Worm (Caenorhabditis elegans) whole organism, early embryonic: ENCODE data around the gene M88.4.
A peak's percentile ranks its signal among the peaks of the same experiment; 100 is the strongest.

ENCODE experiments used
- B0310.2 ChIP-seq: sonication (generic microtip); optimal IDR thresholded peaks from 2 replicates; lab custom pipeline; 2016; ENCODE audit warnings: mild to moderate bottlenecking, missing genetic modification characterization, missing compliant biosample characterization
- F13C5.2 ChIP-seq: sonication (generic microtip); optimal IDR thresholded peaks from 2 replicates; lab custom pipeline; 2017; ENCODE audit warnings: mild to moderate bottlenecking, missing genetic modification characterization, inconsistent platforms, missing compliant biosample characterization
- aly-1 ChIP-seq: sonication (generic microtip); optimal IDR thresholded peaks from 2 replicates; lab custom pipeline; 2016; ENCODE audit warnings: missing genetic modification characterization, missing compliant biosample characterization
- ama-1 ChIP-seq: fragments of 150-350 bp; optimal IDR thresholded peaks from 2 replicates; lab custom pipeline; 2014
- ceh-13 ChIP-seq: fragments of 200-800 bp; sonication (Bioruptor generic); optimal IDR thresholded peaks from 2 replicates; lab custom pipeline; 2018; ENCODE audit warnings: mild to moderate bottlenecking, missing genetic modification characterization, missing compliant biosample characterization
- ceh-36 ChIP-seq: sonication (generic microtip); optimal IDR thresholded peaks from 2 replicates; lab custom pipeline; 2016; ENCODE audit warnings: missing genetic modification characterization, inconsistent platforms, missing compliant biosample characterization
- ets-7 ChIP-seq: sonication (generic microtip); optimal IDR thresholded peaks from 2 replicates; lab custom pipeline; 2016; ENCODE audit warnings: missing genotype, missing genetic modification characterization, missing compliant biosample characterization
- flt-1 ChIP-seq: fragments of 200-800 bp; sonication (Bioruptor generic); IDR thresholded peaks from 2 replicates; pipeline ENCODE4 v1.3.6; 2022; ENCODE audit warnings: missing genetic modification characterization, missing compliant biosample characterization
- hmbx-1 ChIP-seq: sonication (generic microtip); optimal IDR thresholded peaks from 2 replicates; lab custom pipeline; 2016; ENCODE audit warnings: mild to moderate bottlenecking, missing genetic modification characterization, missing compliant biosample characterization
- hmg-4 ChIP-seq: fragments of 200-800 bp; sonication (Bioruptor generic); optimal IDR thresholded peaks from 2 replicates; lab custom pipeline; 2018; ENCODE audit warnings: mild to moderate bottlenecking, missing genetic modification characterization, missing compliant biosample characterization
- hnd-1 ChIP-seq: sonication (generic microtip); optimal IDR thresholded peaks from 2 replicates; lab custom pipeline; 2016; ENCODE audit warnings: missing genetic modification characterization, missing compliant biosample characterization
- pes-1 ChIP-seq: fragments of 200-800 bp; sonication (Bioruptor generic); IDR thresholded peaks from 2 replicates; pipeline ENCODE4 v1.3.6; 2022; ENCODE audit warnings: missing genetic modification reagents, missing genetic modification characterization, missing compliant biosample characterization
- scrt-1 ChIP-seq: fragments of 200-800 bp; sonication (Bioruptor generic); IDR thresholded peaks from 2 replicates; pipeline ENCODE4 v1.3.6; 2022; ENCODE audit warnings: missing genetic modification characterization, missing compliant biosample characterization
- sea-1 ChIP-seq: fragments of 200-800 bp; sonication (Bioruptor generic); conservative IDR thresholded peaks from 2 replicates; pipeline ENCODE4 v1.3.6; 2022; ENCODE audit warnings: missing genetic modification characterization, missing compliant biosample characterization
- tbx-11 ChIP-seq: fragments of 200-800 bp; sonication (Bioruptor generic); IDR thresholded peaks from 2 replicates; pipeline ENCODE4 v1.3.6; 2022; ENCODE audit warnings: missing genetic modification characterization, missing compliant biosample characterization
- tbx-37 ChIP-seq: fragments of 200-800 bp; sonication (Bioruptor generic); conservative IDR thresholded peaks from 2 replicates; pipeline ENCODE4 v1.3.6; 2022; ENCODE audit warnings: missing genetic modification reagents, missing genetic modification characterization, missing compliant biosample characterization
- tra-4 ChIP-seq: sonication (generic microtip); optimal IDR thresholded peaks from 2 replicates; lab custom pipeline; 2017; ENCODE audit warnings: missing genetic modification characterization, missing compliant biosample characterization

The M88.4 gene

DNA sequence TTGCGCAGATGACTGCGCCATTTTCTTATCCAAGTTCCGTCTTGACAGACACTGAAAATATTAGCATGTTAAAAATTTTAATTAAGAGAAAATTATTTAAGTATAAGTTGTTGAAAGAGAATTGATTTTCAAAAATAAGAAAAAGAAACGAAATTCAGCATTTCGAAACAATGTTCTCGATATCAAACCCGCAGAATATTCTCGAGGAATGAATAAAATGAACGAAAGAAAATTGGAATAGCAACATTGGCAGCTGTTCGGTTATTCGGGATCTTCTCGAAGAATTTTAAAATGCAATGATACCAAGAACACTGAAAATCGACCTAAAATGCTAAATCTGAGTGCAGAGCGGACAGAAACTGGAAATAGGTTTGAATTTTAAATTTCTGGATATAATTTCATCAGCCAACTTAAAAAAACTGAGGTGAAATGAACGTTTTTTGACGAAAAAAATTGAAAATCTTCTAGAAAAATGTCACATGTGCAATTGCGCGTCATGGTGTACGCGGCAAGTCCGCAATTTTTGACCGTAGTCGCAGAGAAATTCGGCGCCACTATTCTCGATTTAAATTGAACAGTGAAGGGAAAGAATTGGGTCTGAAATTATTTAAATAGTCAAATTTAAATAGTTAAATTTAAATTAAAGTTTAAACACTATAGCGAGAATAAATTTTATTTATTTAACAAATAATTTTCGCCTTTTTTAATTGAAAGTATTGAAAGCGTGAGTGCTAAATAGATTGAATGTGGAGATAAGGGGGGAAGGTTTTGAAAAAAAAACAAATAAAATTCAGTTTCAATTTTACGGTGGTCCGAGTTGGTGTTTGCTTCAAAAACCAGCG is 40.6 kb upstream of the M88.4 start, which contains the start of the genes cct-5 and F25F2.1:
Gene cct-5, minus strand, starts transcription at position 51 of the 842 bp plus-strand sequence.
Gene F25F2.1, plus strand, starts transcription at position 792 of the 842 bp plus-strand sequence.
- peak; percentile 66 for TF ChIP-seq F13C5.2 (tag; lab: Kevin White, UChicago)
- TF ChIP-seq ceh-13, result peak; percentile 1
- no peak for TF ChIP-seq hmg-4

DNA sequence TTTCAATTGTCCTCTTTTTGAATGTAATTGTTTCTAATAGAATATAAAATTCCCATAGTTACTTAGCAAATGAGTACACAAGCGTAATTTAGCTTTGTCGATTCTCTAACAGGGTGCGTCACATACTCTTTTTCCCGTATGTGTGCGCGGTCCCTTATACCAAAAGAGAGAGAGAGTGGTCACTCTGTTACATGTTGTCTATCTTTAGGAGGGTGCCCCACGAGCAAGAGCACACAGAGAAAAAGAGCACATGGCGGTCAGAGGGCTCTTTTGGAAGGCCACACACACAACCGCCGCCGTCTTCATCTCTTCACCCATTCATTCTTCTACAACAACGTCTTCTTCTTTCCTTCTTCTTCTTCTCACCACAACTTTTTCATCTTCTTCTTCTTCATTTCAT is 34.9 kb upstream of the M88.4 start:
- TF ChIP-seq ceh-36 (tag; lab: Kevin White, UChicago) (no peak), tbx-11 (GFP tag; lab: Robert Waterston, UW) (no peak), sea-1 (GFP tag; lab: Robert Waterston, UW) (no peak), F13C5.2 (tag; lab: Kevin White, UChicago) (peak; percentile 7), ets-7 (no peak), ama-1 (lab: Kevin White, UChicago) (no peak), flt-1 (no peak; the same call in 1 of the 2 replicates), hnd-1 (no peak), B0310.2 (tag; lab: Kevin White, UChicago) (no peak), tbx-37 (GFP tag; lab: Robert Waterston, UW) (no peak), tra-4 (tag; lab: Kevin White, UChicago) (no peak), hmbx-1 (tag; lab: Kevin White, UChicago) (no peak), scrt-1 (GFP tag; lab: Robert Waterston, UW) (no peak), hmg-4 (peak; percentile 63), pes-1 (no peak), ceh-13 (no peak), aly-1 (no peak)

DNA sequence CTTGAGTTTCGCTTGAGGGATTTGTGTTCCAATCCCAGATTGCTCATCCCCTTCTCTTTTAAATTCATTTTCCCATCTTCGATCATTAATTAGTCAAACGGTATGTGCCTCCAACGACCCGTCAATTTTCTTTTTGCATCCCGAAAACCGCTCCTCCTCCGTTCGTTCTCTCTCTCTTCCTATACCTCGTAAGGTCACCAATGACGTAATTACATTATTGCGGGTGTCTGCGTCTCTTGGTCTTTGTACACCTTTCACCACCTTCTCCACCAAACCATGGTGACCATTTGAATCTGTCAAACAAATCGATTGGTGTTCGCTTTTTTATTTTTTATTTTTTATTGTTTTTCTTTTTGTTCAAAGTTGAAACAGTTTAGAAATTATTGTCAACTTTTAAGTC is 33.7 kb upstream of the M88.4 start:
- TF ChIP-seq F13C5.2 (tag; lab: Kevin White, UChicago) (no peak), sea-1 (GFP tag; lab: Robert Waterston, UW) (no peak), tbx-11 (GFP tag; lab: Robert Waterston, UW) (no peak), hmg-4 (peak; percentile 5), ceh-36 (tag; lab: Kevin White, UChicago) (no peak), flt-1 (no peak), pes-1 (no peak), B0310.2 (tag; lab: Kevin White, UChicago) (no peak)

DNA sequence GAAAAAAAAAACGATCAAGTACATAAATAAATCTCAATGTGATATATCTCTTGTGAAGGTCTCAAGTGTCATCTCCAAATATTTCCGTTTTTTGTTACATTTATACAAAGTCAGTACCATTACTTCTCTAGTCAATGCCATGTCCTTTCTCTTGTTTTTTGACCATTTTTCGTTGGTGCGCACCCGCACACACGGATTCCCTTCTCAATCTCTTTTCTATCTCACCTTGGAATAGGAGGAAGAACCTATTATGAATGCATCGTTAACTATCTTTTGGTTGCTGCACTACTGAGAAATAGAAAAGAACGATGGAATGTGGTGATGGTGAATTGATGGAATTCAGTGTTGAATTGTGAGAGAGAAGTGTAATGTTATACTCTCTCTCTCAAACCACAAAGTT is 31.1 kb upstream of the M88.4 start:
- TF ChIP-seq tbx-37 (GFP tag; lab: Robert Waterston, UW), result no peak
- no peak for TF ChIP-seq sea-1 (GFP tag; lab: Robert Waterston, UW)
- TF ChIP-seq ama-1 (lab: Kevin White, UChicago), result no peak
- TF ChIP-seq ets-7, result no peak
- no peak for TF ChIP-seq aly-1
- TF ChIP-seq hnd-1, result no peak
- TF ChIP-seq tra-4 (tag; lab: Kevin White, UChicago), result no peak
- no peak for TF ChIP-seq hmbx-1 (tag; lab: Kevin White, UChicago)
- TF ChIP-seq ceh-36 (tag; lab: Kevin White, UChicago), result no peak
- no peak for TF ChIP-seq ceh-13
- TF ChIP-seq scrt-1 (GFP tag; lab: Robert Waterston, UW), result no peak
- no peak for TF ChIP-seq pes-1
- no peak for TF ChIP-seq tbx-11 (GFP tag; lab: Robert Waterston, UW)
- TF ChIP-seq B0310.2 (tag; lab: Kevin White, UChicago), result no peak
- TF ChIP-seq F13C5.2 (tag; lab: Kevin White, UChicago), result no peak
- TF ChIP-seq hmg-4, result no peak
- TF ChIP-seq flt-1, result no peak

DNA sequence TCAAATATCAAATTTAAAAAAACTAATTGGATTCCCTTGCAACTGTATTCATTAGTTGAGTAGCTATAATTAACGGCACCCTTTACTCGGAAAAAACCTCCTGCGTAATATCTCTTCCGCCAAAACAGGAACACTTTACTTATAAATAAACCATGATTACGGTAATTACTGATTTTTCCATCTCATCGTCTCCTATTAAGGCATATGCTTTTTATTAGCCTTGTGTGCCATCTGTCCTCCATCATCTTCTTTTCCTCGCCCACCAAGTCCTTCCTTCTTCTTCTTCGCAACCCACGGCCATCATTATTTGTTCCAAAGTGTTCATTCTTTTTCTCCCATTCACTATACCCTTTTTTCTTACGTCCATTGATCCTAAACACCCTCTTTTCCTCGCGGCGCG is 29.4 kb upstream of the M88.4 start:
- no peak for TF ChIP-seq sea-1 (GFP tag; lab: Robert Waterston, UW)
- TF ChIP-seq B0310.2 (tag; lab: Kevin White, UChicago), result no peak
- no peak for TF ChIP-seq ama-1 (lab: Kevin White, UChicago)
- TF ChIP-seq hmbx-1 (tag; lab: Kevin White, UChicago), result no peak
- peak; percentile 30 for TF ChIP-seq hmg-4

DNA sequence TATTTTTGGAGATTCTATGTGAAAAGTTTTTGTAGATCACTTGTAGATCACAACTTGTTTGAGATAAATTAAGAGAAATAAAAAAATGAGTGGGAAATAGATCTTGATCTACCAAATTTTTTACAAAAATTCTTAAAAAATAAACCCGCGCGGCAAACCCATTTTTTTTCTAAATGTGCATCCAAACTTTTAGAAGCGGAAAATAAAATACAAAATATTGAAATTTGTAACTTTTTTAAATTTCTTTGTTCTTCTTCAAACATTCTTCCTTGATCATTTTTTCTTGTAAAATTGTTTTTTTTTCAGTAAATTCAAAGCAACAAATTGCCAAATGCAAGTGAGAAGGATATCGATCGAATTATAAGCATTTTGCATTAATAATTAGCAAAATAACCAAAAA is 28.8 kb upstream of the M88.4 start, which contains the start of gene cdh-4:
Gene cdh-4, plus strand, starts transcription at position 301 of the 400 bp plus-strand sequence.
- no peak for TF ChIP-seq B0310.2 (tag; lab: Kevin White, UChicago)
- no peak for TF ChIP-seq scrt-1 (GFP tag; lab: Robert Waterston, UW)
- no peak for TF ChIP-seq ceh-36 (tag; lab: Kevin White, UChicago)
- TF ChIP-seq flt-1, result no peak
- TF ChIP-seq aly-1, result no peak
- TF ChIP-seq ceh-13, result no peak
- no peak for TF ChIP-seq tbx-37 (GFP tag; lab: Robert Waterston, UW)
- no peak for TF ChIP-seq pes-1
- no peak for TF ChIP-seq hnd-1
- TF ChIP-seq hmg-4, result no peak

DNA sequence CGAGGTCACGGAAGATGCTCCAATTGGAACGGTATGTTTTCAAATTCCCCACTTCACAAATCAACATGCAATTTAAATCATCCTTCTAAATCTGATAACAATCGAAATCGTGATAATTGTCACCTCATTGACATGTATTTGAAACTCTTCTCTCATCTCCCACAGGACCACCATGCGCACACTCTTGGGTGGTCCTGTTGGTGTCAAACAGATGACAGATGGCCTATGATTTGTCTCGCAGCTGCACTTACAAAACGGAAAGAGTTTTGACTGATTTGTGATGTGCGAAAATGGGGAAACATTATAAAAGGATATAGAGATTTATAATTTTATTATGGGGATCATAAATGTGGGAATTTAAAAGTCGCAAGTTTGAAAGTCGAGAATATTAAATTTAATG is 25.4 kb upstream of the M88.4 start:
- TF ChIP-seq hnd-1 (no peak), scrt-1 (GFP tag; lab: Robert Waterston, UW) (no peak), ama-1 (lab: Kevin White, UChicago) (no peak), sea-1 (GFP tag; lab: Robert Waterston, UW) (no peak), pes-1 (no peak), F13C5.2 (tag; lab: Kevin White, UChicago) (no peak), tbx-11 (GFP tag; lab: Robert Waterston, UW) (no peak), aly-1 (no peak), hmbx-1 (tag; lab: Kevin White, UChicago) (no peak), B0310.2 (tag; lab: Kevin White, UChicago) (no peak), tra-4 (tag; lab: Kevin White, UChicago) (no peak), ceh-36 (tag; lab: Kevin White, UChicago) (no peak), ceh-13 (no peak), tbx-37 (GFP tag; lab: Robert Waterston, UW) (no peak), hmg-4 (no peak), flt-1 (no peak), ets-7 (no peak)
